Worm (Caenorhabditis elegans): ENCODE results near the gene F15E6.3.

F15E6.3 gene

ce11 chrIV:4265224-4265623 lies 29.5 kb upstream of the F15E6.3 start, which contains the start of gene F36A4.5:
Gene F36A4.5, plus strand, starts transcription at chrIV:4265524.
- no peak for TF ChIP-seq snpc-4 (tag; optimal IDR thresholded peaks at IDR 0.05)
- no peak for TF ChIP-seq pqm-1 (tag; optimal IDR thresholded peaks at IDR 0.05)

ce11 chrIV:4265951-4266350 lies 28.7 kb upstream of the F15E6.3 start:
- 0 out of 2 replicates have a peak, but pooled peaks have one; percentile 35 for TF ChIP-seq dmd-8 (GFP tag; IDR thresholded peaks at IDR 0.05)
- no peak for TF ChIP-seq egl-27 (tag; optimal IDR thresholded peaks at IDR 0.05)
- TF ChIP-seq arid-1 (GFP tag; conservative IDR thresholded peaks at IDR 0.05), result no peak
- peak; percentile 60; the same call in 1 of the 2 replicates for TF ChIP-seq set-16 (GFP tag; IDR thresholded peaks at IDR 0.05)

- no peak for TF ChIP-seq lir-3 (tag; optimal IDR thresholded peaks at IDR 0.05)
- TF ChIP-seq F49E8.2 (tag; optimal IDR thresholded peaks at IDR 0.05; ENCODE audit: borderline replicate concordance), result no peak
- TF ChIP-seq sdz-12 (GFP tag; optimal IDR thresholded peaks at IDR 0.05), result no peak
- TF ChIP-seq lin-29 (GFP tag; IDR thresholded peaks at IDR 0.05), result no peak
- no peak for TF ChIP-seq ztf-11 (tag; optimal IDR thresholded peaks at IDR 0.05)
These were observed 27.4 kb upstream of the F15E6.3 start, which contains the start of gene F36A4.4 for ce11 chrIV:4267320-4267719. Gene F36A4.4, plus strand, starts transcription at chrIV:4267620.

ce11 chrIV:4269308-4269707 lies 25.4 kb upstream of the F15E6.3 start, which contains the start of gene F36A4.3:
Gene F36A4.3, plus strand, starts transcription at chrIV:4269608.
- TF ChIP-seq zfp-2 (tag; optimal IDR thresholded peaks at IDR 0.05) (no peak), ztf-7 (tag; optimal IDR thresholded peaks at IDR 0.05) (no peak), unc-62 (GFP tag; optimal IDR thresholded peaks at IDR 0.05 in 1 of 2) (peak in 1 of 2 experiments; percentile 73), unc-62 (tag; optimal IDR thresholded peaks at IDR 0.05) (no peak), gei-8 (GFP tag; optimal IDR thresholded peaks at IDR 0.05) (no peak)

- TF ChIP-seq ztf-7 (tag; optimal IDR thresholded peaks at IDR 0.05) (no peak), zfp-2 (tag; optimal IDR thresholded peaks at IDR 0.05) (no peak), daf-12 (tag; optimal IDR thresholded peaks at IDR 0.05) (no peak), zfp-3 (GFP tag; conservative IDR thresholded peaks at IDR 0.05) (no peak), snpc-1.2 (GFP tag; IDR thresholded peaks at IDR 0.05) (no peak), lsy-2 (tag; optimal IDR thresholded peaks at IDR 0.05) (no peak), Y105C5A.15 (GFP tag; IDR thresholded peaks at IDR 0.05) (no peak), daf-16 (GFP tag; optimal IDR thresholded peaks at IDR 0.05) (no peak), daf-16 (tag; optimal IDR thresholded peaks at IDR 0.05) (no peak), dmd-9 (GFP tag; IDR thresholded peaks at IDR 0.05) (no peak), aha-1 (tag) (no peak), nhr-10 (tag; optimal IDR thresholded peaks at IDR 0.05) (no peak), F49E8.2 (tag; optimal IDR thresholded peaks at IDR 0.05; ENCODE audit: borderline replicate concordance) (no peak), vab-7 (GFP tag; IDR thresholded peaks at IDR 0.05) (no peak), nhr-76 (tag; optimal IDR thresholded peaks at IDR 0.05) (no peak), ZK546.5 (tag; optimal IDR thresholded peaks at IDR 0.05) (no peak)
These were observed 23.8 kb upstream of the F15E6.3 start, which contains the start of gene F36A4.2 for ce11 chrIV:4270925-4271324. Gene F36A4.2, plus strand, starts transcription at chrIV:4271225.

- no peak for TF ChIP-seq ceh-20 (GFP tag; IDR thresholded peaks at IDR 0.05)
- no peak for TF ChIP-seq egl-27 (tag; optimal IDR thresholded peaks at IDR 0.05)
- no peak for TF ChIP-seq aly-2 (tag; optimal IDR thresholded peaks at IDR 0.05)
- no peak for TF ChIP-seq set-16 (GFP tag; IDR thresholded peaks at IDR 0.05)
- TF ChIP-seq duxl-1 (tag; optimal IDR thresholded peaks at IDR 0.05; ENCODE audit: poor library complexity), result no peak
- no peak for TF ChIP-seq lin-39 (tag; optimal IDR thresholded peaks at IDR 0.05)
- TF ChIP-seq T20F7.1 (GFP tag; optimal IDR thresholded peaks at IDR 0.05), result no peak
- TF ChIP-seq nhr-102 (tag; optimal IDR thresholded peaks at IDR 0.05), result no peak
- no peak for TF ChIP-seq ceh-44 (GFP tag; IDR thresholded peaks at IDR 0.05)
- TF ChIP-seq ZK546.5 (tag; optimal IDR thresholded peaks at IDR 0.05), result no peak
These were observed 22.5 kb upstream of the F15E6.3 start, which contains the start of gene F36A4.1 for ce11 chrIV:4272167-4272566. Gene F36A4.1, plus strand, starts transcription at chrIV:4272467.
